Worm (Caenorhabditis elegans): ENCODE data around the gene iff-2.

- TF ChIP-seq hlh-30 (tag; optimal IDR thresholded peaks at IDR 0.05; ENCODE audit: insufficient read depth) (no peak), vab-7 (GFP tag; IDR thresholded peaks at IDR 0.05) (no peak), dpl-1 (GFP tag; optimal IDR thresholded peaks at IDR 0.05) (no peak), ztf-7 (tag; optimal IDR thresholded peaks at IDR 0.05) (no peak), Y5F2A.4 (GFP tag; optimal IDR thresholded peaks at IDR 0.05) (no peak), Y105C5A.15 (GFP tag; IDR thresholded peaks at IDR 0.05) (no peak), rbr-2 (tag; optimal IDR thresholded peaks at IDR 0.05) (no peak), lir-3 (tag; optimal IDR thresholded peaks at IDR 0.05) (no peak), nhr-77 (tag; optimal IDR thresholded peaks at IDR 0.05) (no peak)
Observed at ce11 chrII:8588442-8588841, 27.3 kb upstream of the iff-2 start.
